Worm (Caenorhabditis elegans): ENCODE data around the gene F33H12.7.
"Not testable (repeated sequence)": the region's sequence is repeated elsewhere in the genome, so short reads cannot be mapped to it uniquely, and the experiment has no call there.

- TF ChIP-seq ceh-9 (tag; optimal IDR thresholded peaks at IDR 0.05); dve-1 (tag; optimal IDR thresholded peaks at IDR 0.05); hlh-13 (GFP tag; optimal IDR thresholded peaks at IDR 0.05); hlh-30 (tag; optimal IDR thresholded peaks at IDR 0.05; ENCODE audit: insufficient read depth): not testable (repeated sequence)
Observed at ce11 chrII:2600176-2600575, 13.5 kb upstream of the F33H12.7 start, which contains the start of gene F33H12.1.
